Fruit fly (Drosophila melanogaster) whole organism, pupa: ENCODE data around the gene Usp47.

Source experiments
- CG10348 ChIP-seq: fragments of 200-800 bp; sonication (Bioruptor generic); IDR thresholded peaks from 2 replicates; pipeline ENCODE4 v1.3.6; 2022; ENCODE audit warnings: missing biosample characterization, missing genetic modification characterization
- CG15710 ChIP-seq: fragments of 200-800 bp; sonication (Bioruptor generic); optimal IDR thresholded peaks from 2 replicates; lab custom pipeline; 2018; ENCODE audit warnings: missing biosample characterization, mild to moderate bottlenecking, missing genetic modification characterization, moderate library complexity
- CG17806 ChIP-seq: fragments of 200-800 bp; sonication (Bioruptor generic); optimal IDR thresholded peaks from 2 replicates; lab custom pipeline; 2018; ENCODE audit warnings: missing biosample characterization, mild to moderate bottlenecking, missing genetic modification characterization, moderate library complexity
- CG8301 ChIP-seq: fragments of 200-800 bp; sonication (Bioruptor generic); optimal IDR thresholded peaks from 2 replicates; lab custom pipeline; 2018; ENCODE audit warnings: missing biosample characterization, mild to moderate bottlenecking, missing genetic modification characterization
- D1 ChIP-seq: fragments of 200-800 bp; sonication (Bioruptor generic); optimal IDR thresholded peaks from 2 replicates; lab custom pipeline; 2018; ENCODE audit warnings: missing biosample characterization, mild to moderate bottlenecking, missing genetic modification characterization, moderate library complexity
- Pif1A ChIP-seq: fragments of 200-800 bp; sonication (Bioruptor generic); optimal IDR thresholded peaks from 3 replicates; lab custom pipeline; 2016; ENCODE audit warnings: missing biosample characterization, missing genetic modification characterization
- Snoo ChIP-seq: fragments of 200-800 bp; sonication (Bioruptor generic); optimal IDR thresholded peaks from 3 replicates; lab custom pipeline; 2017; ENCODE audit warnings: missing biosample characterization, mild to moderate bottlenecking, missing genetic modification characterization, inconsistent platforms
- gl ChIP-seq: fragments of 200-800 bp; sonication (Bioruptor generic); optimal IDR thresholded peaks from 2 replicates; lab custom pipeline; 2018; ENCODE audit warnings: missing biosample characterization, mild to moderate bottlenecking, missing genetic modification characterization
- rn ChIP-seq: fragments of 200-800 bp; sonication (Bioruptor generic); IDR thresholded peaks from 2 replicates; pipeline ENCODE4 v1.3.6; 2022; ENCODE audit warnings: missing biosample characterization, missing genetic modification characterization

dm6 chr3L:5770113-5770798 is 17.5 kb downstream of the Usp47 start:
- TF ChIP-seq CG10348 (GFP tag; lab: Robert Waterston, UW), result no peak
- TF ChIP-seq gl (tag; lab: Kevin White, UChicago), result peak; percentile 97
- TF ChIP-seq CG15710 (tag; lab: Kevin White, UChicago), result peak; percentile 86
- TF ChIP-seq rn, result peak; percentile 50; the same call in 1 of the 2 replicates
- TF ChIP-seq CG8301, result peak; percentile 64
- peak; percentile 59 for TF ChIP-seq CG17806
- TF ChIP-seq D1, result no peak
- peak; percentile 56 for TF ChIP-seq Snoo (tag; lab: Kevin White, UChicago)
- TF ChIP-seq Pif1A (GFP tag; lab: Kevin White, UChicago), result no peak
